Worm (Caenorhabditis elegans): ENCODE results near the gene Y32F6B.9.

Y32F6B.9 gene

DNA sequence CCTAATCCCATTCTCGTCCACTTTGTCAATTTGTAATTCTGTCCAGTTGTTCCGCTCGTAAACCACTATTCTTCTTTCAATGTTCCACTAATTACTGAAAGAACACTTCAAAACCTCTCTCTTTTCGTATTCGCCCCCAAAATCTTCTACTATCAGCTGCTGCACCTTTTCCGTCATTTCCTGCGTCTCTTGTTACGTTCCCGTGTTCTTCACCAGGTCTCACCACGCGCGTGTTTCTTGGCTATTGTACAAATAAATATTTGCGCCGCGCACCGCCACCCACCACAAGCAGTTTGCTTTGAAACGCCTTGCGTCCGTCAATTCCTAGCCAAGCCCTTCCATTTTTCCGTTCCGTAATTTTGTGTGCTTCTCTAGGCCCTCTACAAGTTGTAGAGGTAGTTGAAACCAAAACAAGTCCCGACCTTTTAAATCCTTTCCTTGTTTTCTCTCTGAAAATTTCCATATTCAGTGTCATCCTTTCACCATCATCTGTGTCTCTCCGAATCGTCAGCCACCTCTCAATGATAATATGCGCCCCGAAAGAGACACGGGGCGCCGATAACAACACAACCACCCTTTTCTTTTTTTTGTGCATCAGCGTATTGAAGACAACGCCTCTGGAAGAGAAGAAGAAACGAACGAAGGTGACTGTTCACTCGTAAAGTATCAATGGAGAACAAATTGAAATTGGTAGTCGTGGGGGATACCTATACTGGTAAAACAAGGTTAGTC is at the start of gene Y32F6B.9, which contains the start of gene crp-1:
Y32F6B.9 (plus strand) TSS at position 603 of the 732 bp plus-strand sequence.
crp-1 (plus strand) TSS at position 468 of the 732 bp plus-strand sequence.
- TF ChIP-seq unc-62 (GFP tag; optimal IDR thresholded peaks at IDR 0.05) (no peak), pha-4 (tag; optimal IDR thresholded peaks at IDR 0.05) (peak; percentile 25), ham-2 (GFP tag; optimal IDR thresholded peaks at IDR 0.05) (peak; percentile 41)

DNA sequence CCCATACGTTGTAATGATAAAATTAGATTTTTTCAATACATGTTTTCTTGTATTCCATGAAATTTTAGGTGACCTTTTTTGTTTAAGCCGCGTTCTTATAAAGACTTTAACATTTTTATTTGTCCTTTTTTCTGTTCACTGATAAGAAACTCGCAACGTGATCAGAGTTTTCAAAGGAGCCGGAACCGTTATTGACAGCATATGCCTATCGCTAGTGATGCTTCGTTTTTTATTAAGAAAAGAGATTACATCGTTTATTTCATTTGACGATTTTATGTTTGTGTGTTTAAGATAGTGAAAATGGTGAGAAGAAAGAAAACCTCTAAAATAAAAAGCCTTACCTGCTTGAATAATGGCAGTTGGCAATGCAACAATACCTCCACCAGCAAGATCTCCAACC is 45.9 kb upstream of the Y32F6B.9 start:
- TF ChIP-seq nhr-237 (tag; optimal IDR thresholded peaks at IDR 0.05) (no peak), ham-2 (GFP tag; optimal IDR thresholded peaks at IDR 0.05) (no peak), snpc-4 (tag; optimal IDR thresholded peaks at IDR 0.05) (no peak), mls-2 (tag; optimal IDR thresholded peaks at IDR 0.05) (no peak), bed-3 (GFP tag; optimal IDR thresholded peaks at IDR 0.05) (no peak), hlh-1 (tag; optimal IDR thresholded peaks at IDR 0.05) (no peak), ceh-83 (GFP tag; optimal IDR thresholded peaks at IDR 0.05) (no peak), unc-39 (tag; optimal IDR thresholded peaks at IDR 0.05) (no peak), mab-5 (tag; optimal IDR thresholded peaks at IDR 0.05) (no peak), ceh-43 (GFP tag; optimal IDR thresholded peaks at IDR 0.05) (no peak), unc-120 (tag; optimal IDR thresholded peaks at IDR 0.05; ENCODE audit: poor library complexity, severe bottlenecking) (no peak), elt-3 (tag; optimal IDR thresholded peaks at IDR 0.05) (no peak), pha-4 (tag; optimal IDR thresholded peaks at IDR 0.05) (no peak), ztf-11 (tag; optimal IDR thresholded peaks at IDR 0.05) (no peak), cnd-1 (tag; optimal IDR thresholded peaks at IDR 0.05) (no peak), drap-1 (GFP tag; optimal IDR thresholded peaks at IDR 0.05) (no peak), elt-1 (tag; optimal IDR thresholded peaks at IDR 0.05; ENCODE audit: borderline replicate concordance, insufficient read depth) (no peak), ceh-39 (tag; optimal IDR thresholded peaks at IDR 0.05) (no peak), blmp-1 (tag; optimal IDR thresholded peaks at IDR 0.05) (no peak)

DNA sequence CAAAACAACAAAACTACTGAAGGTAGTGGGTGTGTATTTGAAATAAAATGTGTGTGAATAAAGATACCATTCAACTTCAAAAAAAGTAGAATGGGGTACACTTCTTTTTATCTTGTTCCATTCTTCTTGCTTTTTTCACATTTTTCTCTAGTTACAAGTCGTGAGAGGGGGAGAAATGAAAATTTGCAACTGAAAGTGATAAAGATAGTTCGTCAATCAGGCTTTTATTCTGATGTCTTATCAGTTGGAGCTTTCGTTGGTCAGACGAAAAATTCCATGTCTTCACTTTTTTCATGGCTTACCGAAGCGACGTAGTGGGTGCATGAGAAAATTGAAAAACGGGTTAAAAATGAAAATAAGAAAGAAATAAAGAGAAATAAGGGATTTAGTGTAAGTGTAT is 44.8 kb upstream of the Y32F6B.9 start, which contains the start of gene Y32F6A.4:
Y32F6A.4 (minus strand) TSS at position 347 of the 400 bp plus-strand sequence.
- no peak for TF ChIP-seq sptf-1 (tag; optimal IDR thresholded peaks at IDR 0.05)
- TF ChIP-seq zip-8 (tag; optimal IDR thresholded peaks at IDR 0.05), result no peak
- TF ChIP-seq nhr-76 (tag; optimal IDR thresholded peaks at IDR 0.05), result no peak
- no peak for TF ChIP-seq lin-32 (GFP tag; optimal IDR thresholded peaks at IDR 0.05)
- no peak for TF ChIP-seq mep-1 (tag; optimal IDR thresholded peaks at IDR 0.05)
- no peak for TF ChIP-seq hlh-1 (tag; optimal IDR thresholded peaks at IDR 0.05)
- no peak for TF ChIP-seq tbx-8 (GFP tag; optimal IDR thresholded peaks at IDR 0.05)
- TF ChIP-seq M03D4.4 (tag; optimal IDR thresholded peaks at IDR 0.05), result no peak

DNA sequence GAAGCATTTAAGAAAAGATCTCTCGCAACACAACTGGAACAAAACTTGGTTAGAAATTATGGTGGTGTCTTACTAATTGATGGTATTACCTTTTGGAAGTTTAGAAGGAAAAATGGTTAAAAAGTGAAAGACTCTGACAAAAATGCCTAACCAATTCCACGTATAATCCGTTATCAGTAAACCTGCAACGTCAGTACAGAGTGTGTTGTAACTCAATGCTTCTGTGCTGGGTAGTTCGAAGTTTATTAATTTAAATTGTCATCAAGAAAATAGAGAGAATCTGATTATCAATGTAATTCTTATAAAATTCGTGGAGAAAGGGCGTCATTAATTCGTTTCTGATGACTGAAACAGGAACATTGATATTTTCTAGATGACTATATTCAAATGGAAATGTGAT is 43.3 kb upstream of the Y32F6B.9 start:
- TF ChIP-seq drap-1 (GFP tag; optimal IDR thresholded peaks at IDR 0.05), result no peak
- no peak for TF ChIP-seq ceh-39 (tag; optimal IDR thresholded peaks at IDR 0.05)
- TF ChIP-seq nhr-12 (tag; optimal IDR thresholded peaks at IDR 0.05), result no peak
- TF ChIP-seq hlh-1 (tag; optimal IDR thresholded peaks at IDR 0.05), result no peak
- no peak for TF ChIP-seq flh-1 (GFP tag; optimal IDR thresholded peaks at IDR 0.05)
- no peak for TF ChIP-seq sptf-1 (tag; optimal IDR thresholded peaks at IDR 0.05)
- TF ChIP-seq cnd-1 (tag; optimal IDR thresholded peaks at IDR 0.05), result no peak
- TF ChIP-seq mls-2 (tag; optimal IDR thresholded peaks at IDR 0.05), result no peak
- no peak for TF ChIP-seq bed-3 (GFP tag; optimal IDR thresholded peaks at IDR 0.05)
- TF ChIP-seq ham-2 (GFP tag; optimal IDR thresholded peaks at IDR 0.05), result no peak

DNA sequence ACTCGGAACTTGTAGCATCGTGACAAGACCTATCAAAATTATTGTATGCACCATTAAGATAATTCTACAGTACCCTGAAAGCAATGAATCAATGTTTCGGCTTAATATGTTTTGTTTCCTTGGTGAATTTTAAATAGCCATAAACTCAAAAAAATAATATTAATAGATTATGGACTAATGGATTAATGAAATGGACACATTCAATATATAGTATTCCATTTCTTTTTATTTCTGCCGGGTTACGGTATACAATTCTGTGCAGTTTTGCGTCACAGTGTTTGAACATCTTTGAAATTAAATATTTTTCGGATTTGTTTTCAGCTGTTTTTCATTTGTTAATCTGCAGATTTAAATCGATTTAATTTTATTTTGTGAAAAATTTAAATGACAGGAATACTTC is 41.9 kb upstream of the Y32F6B.9 start, which contains the start of gene set-22:
set-22 (plus strand) TSS at position 301 of the 400 bp plus-strand sequence.
- no peak for TF ChIP-seq nhr-12 (tag; optimal IDR thresholded peaks at IDR 0.05)
- no peak for TF ChIP-seq bed-3 (GFP tag; optimal IDR thresholded peaks at IDR 0.05)
- no peak for TF ChIP-seq ceh-43 (GFP tag; optimal IDR thresholded peaks at IDR 0.05)
- no peak for TF ChIP-seq hlh-1 (tag; optimal IDR thresholded peaks at IDR 0.05)
- TF ChIP-seq blmp-1 (tag; optimal IDR thresholded peaks at IDR 0.05), result no peak
- no peak for TF ChIP-seq cnd-1 (tag; optimal IDR thresholded peaks at IDR 0.05)
- no peak for TF ChIP-seq nhr-76 (tag; optimal IDR thresholded peaks at IDR 0.05)
- no peak for TF ChIP-seq M03D4.4 (tag; optimal IDR thresholded peaks at IDR 0.05)
- no peak for TF ChIP-seq mab-5 (tag; optimal IDR thresholded peaks at IDR 0.05)
- TF ChIP-seq flh-1 (GFP tag; optimal IDR thresholded peaks at IDR 0.05), result no peak
- no peak for TF ChIP-seq unc-120 (tag; optimal IDR thresholded peaks at IDR 0.05; ENCODE audit: poor library complexity, severe bottlenecking)
- no peak for TF ChIP-seq snpc-4 (tag; optimal IDR thresholded peaks at IDR 0.05)
- no peak for TF ChIP-seq nhr-28 (tag; optimal IDR thresholded peaks at IDR 0.05)
- no peak for TF ChIP-seq pha-4 (tag; optimal IDR thresholded peaks at IDR 0.05)

Measured in whole organism, mixed stage, embryonic.